Fruit fly (Drosophila melanogaster) whole organism, adult: ENCODE measurements around the gene Zw10.

ENCODE experiments used
- CG11617 ChIP-seq: fragments of 200-800 bp; sonication (Bioruptor generic); optimal IDR thresholded peaks from 2 replicates; lab custom pipeline; 2017; ENCODE audit warnings: mild to moderate bottlenecking, missing biosample characterization, missing genetic modification reagents, missing genetic modification characterization
- CG12768 ChIP-seq: fragments of 200-800 bp; sonication (Bioruptor generic); optimal IDR thresholded peaks from 2 replicates; lab custom pipeline; 2017; ENCODE audit warnings: missing biosample characterization, missing genetic modification characterization, mild to moderate bottlenecking, moderate library complexity, missing genetic modification reagents
- CG14711 ChIP-seq: fragments of 200-800 bp; sonication (Bioruptor generic); optimal IDR thresholded peaks from 2 replicates; lab custom pipeline; 2018; ENCODE audit warnings: missing biosample characterization, mild to moderate bottlenecking, missing genetic modification characterization, moderate library complexity
- CG1620 ChIP-seq: fragments of 200-800 bp; sonication (Bioruptor generic); optimal IDR thresholded peaks from 2 replicates; lab custom pipeline; 2016; ENCODE audit warnings: missing biosample characterization, missing genetic modification characterization
- CG33017 ChIP-seq: fragments of 200-800 bp; sonication (Bioruptor generic); optimal IDR thresholded peaks from 2 replicates; lab custom pipeline; 2018; ENCODE audit warnings: missing biosample characterization, mild to moderate bottlenecking, missing genetic modification characterization, moderate library complexity
- CG5204 ChIP-seq: fragments of 200-800 bp; sonication (Bioruptor generic); optimal IDR thresholded peaks from 2 replicates; lab custom pipeline; 2016; ENCODE audit warnings: missing biosample characterization, missing genetic modification characterization
- CG7045 ChIP-seq: fragments of 200-800 bp; sonication (Bioruptor generic); optimal IDR thresholded peaks from 2 replicates; lab custom pipeline; 2017; ENCODE audit warnings: missing biosample characterization, mild to moderate bottlenecking, missing genetic modification characterization
- CG7101 ChIP-seq: fragments of 200-800 bp; sonication (Bioruptor generic); optimal IDR thresholded peaks from 2 replicates; lab custom pipeline; 2018; ENCODE audit warnings: missing biosample characterization, mild to moderate bottlenecking, missing genetic modification characterization, moderate library complexity
- Clk ChIP-seq: fragments of 200-800 bp; sonication (Bioruptor generic); optimal IDR thresholded peaks from 2 replicates; lab custom pipeline; 2017; ENCODE audit warnings: missing biosample characterization, missing genetic modification characterization
- Crg-1 ChIP-seq: fragments of 200-800 bp; sonication (Bioruptor generic); optimal IDR thresholded peaks from 2 replicates; lab custom pipeline; 2016; ENCODE audit warnings: missing biosample characterization, missing genetic modification characterization
- Hr96 ChIP-seq: fragments of 200-800 bp; sonication (Bioruptor generic); optimal IDR thresholded peaks from 2 replicates; lab custom pipeline; 2016; ENCODE audit warnings: missing biosample characterization, missing genetic modification characterization
- Mnt ChIP-seq: fragments of 200-800 bp; sonication (Bioruptor generic); optimal IDR thresholded peaks from 2 replicates; lab custom pipeline; 2016; ENCODE audit warnings: missing biosample characterization, mild to moderate bottlenecking, missing genetic modification characterization
- bab1 ChIP-seq: fragments of 200-800 bp; sonication (Bioruptor generic); optimal IDR thresholded peaks from 3 replicates; lab custom pipeline; 2019; ENCODE audit warnings: missing biosample characterization, mild to moderate bottlenecking, missing genetic modification characterization, moderate library complexity
- cic ChIP-seq: fragments of 200-800 bp; sonication (Bioruptor generic); optimal IDR thresholded peaks from 2 replicates; lab custom pipeline; 2017; ENCODE audit warnings: missing biosample characterization, mild to moderate bottlenecking, missing genetic modification characterization, moderate library complexity
- cnc ChIP-seq, 2 experiments: fragments of >200 bp; optimal IDR thresholded peaks; 2 replicates each; lab custom pipeline; 2017
- kay ChIP-seq: fragments of 200-800 bp; sonication (Bioruptor generic); peaks from one replicate; lab custom pipeline; 2016; ENCODE audit warnings: missing biosample characterization, missing genetic modification characterization, borderline replicate concordance
- ovo ChIP-seq: fragments of 200-800 bp; sonication (Bioruptor generic); optimal IDR thresholded peaks from 2 replicates; lab custom pipeline; 2016; ENCODE audit warnings: missing biosample characterization, missing genetic modification characterization
- pad ChIP-seq: fragments of 200-800 bp; sonication (Bioruptor generic); optimal IDR thresholded peaks from 3 replicates; lab custom pipeline; 2017; ENCODE audit warnings: missing biosample characterization, missing genetic modification characterization, mild to moderate bottlenecking, moderate library complexity, missing genetic modification reagents
- tj ChIP-seq: fragments of 200-800 bp; sonication (Bioruptor generic); optimal IDR thresholded peaks from 3 replicates; lab custom pipeline; 2017; ENCODE audit warnings: missing biosample characterization, mild to moderate bottlenecking, missing genetic modification characterization, moderate library complexity
- toe ChIP-seq: fragments of 200-800 bp; sonication (Bioruptor generic); optimal IDR thresholded peaks from 2 replicates; lab custom pipeline; 2016; ENCODE audit warnings: missing biosample characterization, missing genetic modification characterization

The Zw10 gene

DNA sequence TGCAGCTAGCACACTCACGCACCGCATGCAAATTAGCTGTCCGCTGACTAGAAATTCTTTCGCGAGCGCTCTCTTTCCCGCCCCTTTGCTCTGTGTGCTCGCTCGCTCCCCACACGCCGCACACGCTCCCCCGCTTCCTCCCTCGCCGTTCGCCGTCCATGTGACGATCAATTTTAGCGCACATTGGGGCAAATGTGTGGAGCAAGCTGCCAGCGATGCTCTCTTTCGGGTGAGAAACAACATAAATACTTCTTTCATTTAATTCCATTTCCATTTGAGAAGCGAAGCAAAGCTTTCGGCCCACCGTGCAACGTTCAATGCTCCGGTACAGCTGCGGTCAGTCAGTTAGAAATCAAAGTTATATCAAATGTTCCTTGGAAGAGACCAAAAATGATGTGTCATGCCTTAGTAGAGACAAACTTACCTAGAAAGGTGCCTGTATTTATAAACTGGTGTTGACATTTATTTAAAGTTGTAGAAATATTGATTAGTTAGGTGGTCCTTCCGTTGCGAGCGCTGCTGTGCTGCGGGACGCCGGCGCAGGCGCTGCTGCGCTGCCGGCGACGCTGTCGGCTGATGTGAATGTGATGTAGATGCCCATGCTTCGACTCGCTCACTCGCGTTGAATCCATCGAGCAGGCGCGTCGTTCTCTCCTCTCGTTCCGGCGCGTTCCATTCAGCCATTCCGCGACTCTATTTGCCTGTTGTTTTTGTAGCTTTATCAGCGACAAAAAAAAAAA, 42.2 kb downstream of the Zw10 start:
- peak; percentile 56 for TF ChIP-seq kay (GFP tag; lab: Kevin White, UChicago)
- TF ChIP-seq CG12768: peak; percentile 85
- TF ChIP-seq Crg-1: peak; percentile 66
- TF ChIP-seq cic (GFP tag; lab: Kevin White, UChicago): peak; percentile 69
- peak; percentile 88 for TF ChIP-seq CG14711 (tag; lab: Kevin White, UChicago)
- TF ChIP-seq Mnt (GFP tag; lab: Kevin White, UChicago): peak; percentile 84
- TF ChIP-seq bab1 (GFP tag; lab: Kevin White, UChicago): peak; percentile 95
- TF ChIP-seq tj: peak; percentile 83
- TF ChIP-seq cnc (optimal IDR thresholded peaks at IDR 0.05; lab: Kevin White, UChicago): no peak
- TF ChIP-seq CG11617 (GFP tag; lab: Kevin White, UChicago): peak; percentile 95
- peak; percentile 83 for TF ChIP-seq pad
- TF ChIP-seq Hr96 (GFP tag; lab: Kevin White, UChicago): peak; percentile 93
- peak; percentile 49 for TF ChIP-seq toe (GFP tag; lab: Kevin White, UChicago)
- peak; percentile 84 for TF ChIP-seq CG1620
- peak; percentile 89 for TF ChIP-seq CG5204 (GFP tag; lab: Kevin White, UChicago)
- peak; percentile 94 for TF ChIP-seq CG7101 (tag; lab: Kevin White, UChicago)
- TF ChIP-seq CG33017: peak; percentile 88
- peak; percentile 93 for TF ChIP-seq CG7045 (GFP tag; lab: Kevin White, UChicago)
- peak; percentile 77 for TF ChIP-seq Clk
- TF ChIP-seq ovo: peak; percentile 46

dm6 chrX:2647472-2647883, 43.5 kb downstream of the Zw10 start:
- TF ChIP-seq ovo (no peak), CG33017 (no peak), toe (GFP tag; lab: Kevin White, UChicago) (no peak), CG7045 (GFP tag; lab: Kevin White, UChicago) (no peak), kay (GFP tag; lab: Kevin White, UChicago) (peak; percentile 34), cnc (optimal IDR thresholded peaks at IDR 0.05; lab: Kevin White, UChicago) (no peak), Crg-1 (no peak), Hr96 (GFP tag; lab: Kevin White, UChicago) (no peak)

dm6 chrX:2647950-2648613, 44.1 kb downstream of the Zw10 start:
- TF ChIP-seq Crg-1 (no peak), cnc (optimal IDR thresholded peaks at IDR 0.05; lab: Kevin White, UChicago) (no peak), CG5204 (GFP tag; lab: Kevin White, UChicago) (no peak), bab1 (GFP tag; lab: Kevin White, UChicago) (no peak), pad (no peak), CG7045 (GFP tag; lab: Kevin White, UChicago) (no peak), cic (GFP tag; lab: Kevin White, UChicago) (no peak), CG7101 (tag; lab: Kevin White, UChicago) (no peak), CG1620 (no peak), ovo (no peak)

DNA sequence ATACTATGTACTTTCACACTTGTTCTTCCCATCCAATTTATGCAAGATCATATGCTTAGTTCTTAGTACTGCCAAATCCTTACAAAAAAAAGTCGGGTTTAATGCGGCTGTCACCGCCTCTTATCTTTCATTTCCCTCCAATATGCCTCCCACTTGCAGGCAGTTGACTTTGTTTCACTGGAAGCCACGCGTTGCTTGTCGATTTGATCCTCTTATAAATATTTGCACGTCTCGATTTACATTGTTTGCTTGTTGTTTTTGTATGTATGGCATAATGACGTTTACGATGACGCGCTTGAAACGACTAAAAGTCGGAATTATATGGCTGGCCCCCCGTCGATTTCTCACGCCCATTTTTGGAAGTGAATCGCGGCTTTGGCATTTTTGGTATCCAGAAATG, 45.0 kb downstream of the Zw10 start:
- TF ChIP-seq CG14711 (tag; lab: Kevin White, UChicago) (no peak), CG7101 (tag; lab: Kevin White, UChicago) (no peak), Hr96 (GFP tag; lab: Kevin White, UChicago) (no peak), kay (GFP tag; lab: Kevin White, UChicago) (peak; percentile 74), CG11617 (GFP tag; lab: Kevin White, UChicago) (no peak)

DNA sequence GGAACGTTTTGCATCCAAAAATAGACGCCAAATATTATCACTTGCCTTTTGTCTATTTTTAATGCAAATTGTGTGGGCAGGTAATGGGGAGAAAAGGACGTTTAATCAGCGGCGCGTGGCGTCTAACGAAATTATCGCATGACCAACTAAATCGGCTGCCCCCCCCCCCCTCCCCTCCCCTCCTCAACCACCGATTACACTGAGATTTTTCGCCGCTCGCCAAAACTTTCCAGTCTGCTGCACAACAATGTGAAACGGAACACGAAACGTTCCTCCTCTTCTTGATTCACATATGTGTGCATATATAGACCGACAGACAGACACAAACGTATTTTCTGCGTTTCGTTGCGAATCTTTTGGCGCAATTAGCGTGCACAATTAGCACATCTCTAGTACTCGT, 47.1 kb downstream of the Zw10 start:
- TF ChIP-seq Crg-1 (no peak), Hr96 (GFP tag; lab: Kevin White, UChicago) (no peak), cic (GFP tag; lab: Kevin White, UChicago) (no peak)

DNA sequence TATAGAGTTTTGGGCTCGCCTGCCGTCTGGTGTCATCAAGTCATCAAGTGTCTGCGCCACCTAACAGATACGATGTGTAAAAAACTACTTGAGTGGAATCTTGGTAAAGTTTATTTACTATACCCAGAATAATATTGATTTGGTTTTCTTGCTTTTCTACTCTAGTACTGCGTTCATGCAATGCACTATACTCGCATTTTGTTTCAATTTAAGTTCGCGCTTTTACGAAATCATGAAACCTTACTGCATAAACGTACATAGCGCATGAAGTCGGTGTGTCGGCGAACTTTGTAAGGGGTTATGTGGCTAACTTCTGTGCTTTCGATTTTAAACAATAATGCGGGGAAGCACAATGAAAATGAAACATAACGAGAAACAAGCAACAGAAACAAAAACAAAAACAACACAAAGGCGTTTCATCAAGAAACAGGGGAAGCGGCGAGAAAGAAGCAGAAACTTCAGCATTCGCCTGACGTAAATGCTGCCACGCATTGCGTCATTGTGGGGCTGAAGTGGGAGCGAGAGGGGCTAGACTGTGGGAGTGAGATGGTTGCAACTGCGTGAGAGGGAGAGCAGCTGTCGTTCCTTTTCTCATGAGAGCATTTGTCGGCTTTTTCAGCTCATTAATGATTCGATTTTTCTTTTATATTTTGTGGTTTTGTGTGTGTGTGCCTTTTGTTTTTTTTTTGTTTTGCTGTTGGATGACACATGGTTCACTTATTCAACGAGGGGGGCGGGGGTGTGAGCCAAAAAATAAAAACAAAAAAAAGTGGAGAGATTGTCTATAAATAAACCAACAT, 48.3 kb downstream of the Zw10 start:
- TF ChIP-seq CG33017 (no peak), ovo (no peak), cic (GFP tag; lab: Kevin White, UChicago) (peak; percentile 12), kay (GFP tag; lab: Kevin White, UChicago) (peak; percentile 74)
